Worm (Caenorhabditis elegans): ENCODE data around the gene sax-1.
A peak's percentile ranks its signal among the peaks of the same experiment; 100 is the strongest.

The sax-1 gene

DNA sequence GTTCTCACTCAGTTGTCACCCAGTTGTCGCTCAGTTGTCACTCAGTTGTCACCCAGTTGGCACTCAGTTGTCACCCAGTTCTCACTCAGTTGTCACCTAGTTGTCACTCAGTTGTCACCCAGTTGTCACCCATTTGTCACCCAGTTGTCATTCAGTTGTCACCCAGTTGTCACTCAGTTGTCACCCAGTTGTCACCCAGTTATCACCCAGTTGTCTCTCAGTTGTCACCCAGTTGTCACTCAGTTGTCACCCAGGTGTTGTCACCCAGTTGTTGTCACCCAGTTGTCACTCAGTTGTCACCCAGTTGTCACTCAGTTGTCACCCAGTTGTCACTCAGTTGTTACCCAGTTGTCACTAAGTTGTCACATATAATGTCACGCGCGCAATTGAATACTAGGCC, 18.4 kb downstream of the sax-1 start:
- TF ChIP-seq dmd-8 (GFP tag; IDR thresholded peaks at IDR 0.05) (0 out of 2 replicates have a peak, but pooled peaks have one; percentile 20), gei-8 (GFP tag; optimal IDR thresholded peaks at IDR 0.05) (no peak), saeg-2 (GFP tag; IDR thresholded peaks at IDR 0.05) (0 out of 2 replicates have a peak, but pooled peaks have one; percentile 37), Y48G9A.11 (GFP tag; IDR thresholded peaks at IDR 0.05) (peak; percentile 56), daf-12 (tag; optimal IDR thresholded peaks at IDR 0.05) (no peak), madf-5 (GFP tag; IDR thresholded peaks at IDR 0.05) (peak in 1 of 2 experiments; percentile 56; a peak in 1 of 4 replicates), ceh-44 (GFP tag; IDR thresholded peaks at IDR 0.05) (peak; percentile 7; the same call in 1 of the 2 replicates), tag-97 (GFP tag; IDR thresholded peaks at IDR 0.05) (peak; percentile 47; the same call in 1 of the 2 replicates), nhr-41 (GFP tag; IDR thresholded peaks at IDR 0.05) (peak; percentile 53; the same call in 1 of the 2 replicates), snpc-1.2 (GFP tag; IDR thresholded peaks at IDR 0.05) (peak; percentile 13; the same call in 1 of the 2 replicates), rbr-2 (tag; optimal IDR thresholded peaks at IDR 0.05) (no peak), daf-16 (GFP tag; optimal IDR thresholded peaks at IDR 0.05) (no peak), daf-16 (tag; optimal IDR thresholded peaks at IDR 0.05) (no peak), ZK337.2 (GFP tag; IDR thresholded peaks at IDR 0.05) (0 out of 2 replicates have a peak, but pooled peaks have one; percentile 11), mxl-3 (GFP tag; optimal IDR thresholded peaks at IDR 0.05) (no peak), F26F4.8 (GFP tag; conservative IDR thresholded peaks at IDR 0.05) (0 out of 2 replicates have a peak, but pooled peaks have one; percentile 10), arid-1 (GFP tag; conservative IDR thresholded peaks at IDR 0.05) (0 out of 2 replicates have a peak, but pooled peaks have one; percentile 3), fkh-10 (GFP tag; optimal IDR thresholded peaks at IDR 0.05) (no peak), vab-7 (GFP tag; IDR thresholded peaks at IDR 0.05) (peak; percentile 49), Y75B8A.6 (GFP tag; IDR thresholded peaks at IDR 0.05) (peak; percentile 77; the same call in 1 of the 2 replicates), lin-1 (GFP tag; IDR thresholded peaks at IDR 0.05) (no peak), nhr-28 (tag; optimal IDR thresholded peaks at IDR 0.05) (no peak), zip-11 (GFP tag; IDR thresholded peaks at IDR 0.05) (no peak), D1046.2 (GFP tag; IDR thresholded peaks at IDR 0.05) (peak; percentile 79; the same call in 1 of the 2 replicates), Y105C5A.15 (GFP tag; IDR thresholded peaks at IDR 0.05) (no peak), lim-7 (GFP tag; IDR thresholded peaks at IDR 0.05) (peak; percentile 66), nhr-77 (tag; optimal IDR thresholded peaks at IDR 0.05) (no peak), aha-1 (tag) (no peak), ZK546.5 (tag; optimal IDR thresholded peaks at IDR 0.05) (no peak), T26A8.4 (GFP tag; IDR thresholded peaks at IDR 0.05) (no peak)

DNA sequence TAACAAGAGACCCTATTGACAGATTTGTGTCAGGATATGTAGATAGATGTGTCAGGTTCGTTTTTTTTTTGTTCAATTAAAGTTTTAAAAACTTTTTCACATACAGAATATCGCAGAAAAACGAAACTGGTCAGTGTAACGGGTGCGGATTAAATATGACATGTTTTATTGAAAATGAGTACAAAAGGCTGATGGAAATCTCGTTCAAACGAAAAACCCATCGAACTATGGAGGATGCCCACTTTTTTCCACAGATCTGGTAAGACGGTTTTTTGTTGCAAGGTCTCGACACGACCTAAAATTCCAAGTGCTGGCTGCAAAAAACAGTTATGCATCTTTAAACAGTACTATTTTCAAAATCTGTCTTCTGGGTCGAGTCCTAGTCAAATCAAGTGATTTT, 19.9 kb downstream of the sax-1 start:
- TF ChIP-seq nhr-10 (tag; optimal IDR thresholded peaks at IDR 0.05) (no peak), tag-97 (GFP tag; IDR thresholded peaks at IDR 0.05) (no peak), daf-19 (GFP tag; conservative IDR thresholded peaks at IDR 0.05) (no peak), aha-1 (tag) (peak; percentile 58), ama-1 (optimal IDR thresholded peaks at IDR 0.05) (no peak), daf-8 (GFP tag; IDR thresholded peaks at IDR 0.05) (no peak), set-16 (GFP tag; IDR thresholded peaks at IDR 0.05) (no peak), nhr-77 (tag; optimal IDR thresholded peaks at IDR 0.05) (no peak), unc-62 (GFP tag; optimal IDR thresholded peaks at IDR 0.05 in 1 of 2) (peak in 1 of 2 experiments; percentile 93), unc-62 (tag; optimal IDR thresholded peaks at IDR 0.05) (no peak), F26F4.8 (GFP tag; conservative IDR thresholded peaks at IDR 0.05) (no peak), ceh-32 (tag; optimal IDR thresholded peaks at IDR 0.05; ENCODE audit: poor library complexity) (no peak)

DNA sequence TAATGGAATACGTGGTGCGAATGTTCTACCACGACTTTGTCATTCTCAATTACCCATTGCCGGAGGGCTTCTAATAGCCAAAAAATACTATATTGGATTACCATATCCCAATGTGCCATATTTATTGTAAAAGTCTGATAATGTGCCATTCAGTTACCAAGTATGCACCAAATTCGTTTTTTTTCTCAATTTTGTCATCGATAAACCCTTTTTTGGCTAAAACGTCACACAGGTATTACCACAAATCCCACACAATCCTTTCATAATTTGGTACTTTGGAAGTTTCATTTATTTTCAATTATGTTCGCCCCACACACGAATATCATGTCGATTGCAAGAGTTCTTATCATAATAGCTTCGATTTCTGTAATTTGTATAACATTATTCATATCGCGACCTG, 21.9 kb downstream of the sax-1 start, which contains the start of gene vep-2:
TSS of gene vep-2 (plus strand) at position 301 of the 400 bp plus-strand sequence.
- TF ChIP-seq Y48G9A.11 (GFP tag; IDR thresholded peaks at IDR 0.05) (no peak), unc-62 (GFP tag; optimal IDR thresholded peaks at IDR 0.05 in 1 of 2) (no peak), unc-62 (tag; optimal IDR thresholded peaks at IDR 0.05) (no peak), lin-13 (GFP tag; optimal IDR thresholded peaks at IDR 0.05) (no peak)

Data from whole organism, L4 larva.